Fruit fly (Drosophila melanogaster): ENCODE data around the gene CG14440.

CG14440 gene

DNA sequence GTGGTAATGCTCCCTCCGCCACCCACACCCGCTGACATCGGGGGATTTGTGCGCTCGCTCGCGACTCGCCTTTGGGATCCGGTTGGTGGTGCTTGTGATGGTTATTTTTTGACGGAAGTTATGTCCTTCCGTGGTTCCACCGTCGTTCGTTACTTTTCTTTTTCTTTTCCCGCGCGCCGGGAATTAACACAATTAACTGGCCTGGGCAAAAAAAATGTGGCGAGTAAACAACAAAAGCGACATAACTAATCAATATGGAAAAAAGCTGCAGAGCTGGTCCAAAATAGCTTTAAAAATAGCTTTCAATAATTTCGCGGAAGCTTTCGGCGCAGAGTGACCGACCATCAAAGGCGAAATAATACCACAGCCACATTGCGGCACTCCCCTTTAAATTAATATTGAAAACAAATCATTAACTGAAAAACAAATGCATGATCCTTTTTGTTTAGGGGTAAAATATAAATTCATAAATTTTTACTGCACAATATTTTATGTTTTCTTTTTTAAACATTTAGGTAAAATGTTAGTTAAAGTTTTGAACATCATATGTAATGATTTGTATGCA lies at the start of gene CG14440:
CG14440 (minus strand) TSS at position 320 of the 565 bp plus-strand sequence.
- TF ChIP-seq bab1 (GFP tag; optimal IDR thresholded peaks at IDR 0.05) (peak; percentile 35), CG11617 (GFP tag; optimal IDR thresholded peaks at IDR 0.05) (peak; percentile 28), CG1620 (GFP tag; optimal IDR thresholded peaks at IDR 0.05) (no peak), ovo (GFP tag; optimal IDR thresholded peaks at IDR 0.05) (no peak), pad (GFP tag; optimal IDR thresholded peaks at IDR 0.05) (peak; percentile 53), CG7045 (GFP tag; optimal IDR thresholded peaks at IDR 0.05) (no peak), CG12768 (GFP tag; optimal IDR thresholded peaks at IDR 0.05) (no peak), tj (GFP tag; optimal IDR thresholded peaks at IDR 0.05) (peak; percentile 57), CG33017 (tag; optimal IDR thresholded peaks at IDR 0.05) (no peak), cic (GFP tag; optimal IDR thresholded peaks at IDR 0.05) (peak; percentile 25), Mnt (GFP tag; optimal IDR thresholded peaks at IDR 0.05) (peak; percentile 47), cnc (optimal IDR thresholded peaks at IDR 0.05) (no peak), kay (GFP tag; ENCODE audit: borderline replicate concordance) (no peak), Crg-1 (GFP tag; optimal IDR thresholded peaks at IDR 0.05) (peak; percentile 28), Hr96 (GFP tag; optimal IDR thresholded peaks at IDR 0.05) (no peak), CG5204 (GFP tag; optimal IDR thresholded peaks at IDR 0.05) (no peak), CG7101 (tag; optimal IDR thresholded peaks at IDR 0.05) (peak; percentile 1)

DNA sequence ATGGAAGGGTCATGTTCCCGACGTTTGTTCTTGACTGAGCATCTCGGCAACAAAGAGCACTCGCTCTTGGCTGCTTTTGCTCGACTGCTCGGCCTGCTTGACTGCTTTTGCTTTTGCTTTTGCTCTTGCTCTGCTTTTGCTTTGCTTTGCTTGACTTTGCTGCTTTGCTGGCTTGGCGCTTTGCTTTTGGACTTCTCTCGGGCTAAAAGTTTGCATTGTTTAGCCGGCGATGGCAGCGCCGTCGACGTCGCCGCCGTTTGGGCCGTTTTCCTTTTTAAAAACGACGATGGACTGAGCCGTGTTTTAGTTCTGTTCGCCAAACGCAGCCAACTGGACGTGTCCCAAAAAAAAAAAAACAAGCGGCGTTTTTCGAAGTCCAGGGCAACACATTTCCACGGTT lies 48.9 kb upstream of the CG14440 start, which contains the start of gene CG14439:
CG14439 (plus strand) TSS at position 301 of the 400 bp plus-strand sequence.
- no peak for TF ChIP-seq kay (GFP tag; ENCODE audit: borderline replicate concordance)
- TF ChIP-seq CG5204 (GFP tag; optimal IDR thresholded peaks at IDR 0.05), result no peak

- TF ChIP-seq Clk (GFP tag; optimal IDR thresholded peaks at IDR 0.05) (no peak), toe (GFP tag; optimal IDR thresholded peaks at IDR 0.05) (no peak), bab1 (GFP tag; optimal IDR thresholded peaks at IDR 0.05) (no peak), tj (GFP tag; optimal IDR thresholded peaks at IDR 0.05) (no peak), CG14711 (tag; optimal IDR thresholded peaks at IDR 0.05) (no peak), ovo (GFP tag; optimal IDR thresholded peaks at IDR 0.05) (no peak), cic (GFP tag; optimal IDR thresholded peaks at IDR 0.05) (no peak), kay (GFP tag; ENCODE audit: borderline replicate concordance) (no peak), Hr96 (GFP tag; optimal IDR thresholded peaks at IDR 0.05) (no peak), pad (GFP tag; optimal IDR thresholded peaks at IDR 0.05) (no peak), CG33017 (tag; optimal IDR thresholded peaks at IDR 0.05) (no peak), CG7101 (tag; optimal IDR thresholded peaks at IDR 0.05) (no peak), CG1620 (GFP tag; optimal IDR thresholded peaks at IDR 0.05) (no peak), Mnt (GFP tag; optimal IDR thresholded peaks at IDR 0.05) (no peak), CG12768 (GFP tag; optimal IDR thresholded peaks at IDR 0.05) (no peak), CG7045 (GFP tag; optimal IDR thresholded peaks at IDR 0.05) (no peak), CG5204 (GFP tag; optimal IDR thresholded peaks at IDR 0.05) (no peak), CG11617 (GFP tag; optimal IDR thresholded peaks at IDR 0.05) (no peak)
Observed at dm6 chrX:6746221-6746620, 47.9 kb upstream of the CG14440 start.

dm6 chrX:6745547-6745946 lies 47.2 kb upstream of the CG14440 start:
- TF ChIP-seq ovo (GFP tag; optimal IDR thresholded peaks at IDR 0.05) (no peak), kay (GFP tag; ENCODE audit: borderline replicate concordance) (no peak), pad (GFP tag; optimal IDR thresholded peaks at IDR 0.05) (no peak), CG1620 (GFP tag; optimal IDR thresholded peaks at IDR 0.05) (no peak), Mnt (GFP tag; optimal IDR thresholded peaks at IDR 0.05) (no peak), Hr96 (GFP tag; optimal IDR thresholded peaks at IDR 0.05) (no peak), CG14711 (tag; optimal IDR thresholded peaks at IDR 0.05) (no peak), CG12768 (GFP tag; optimal IDR thresholded peaks at IDR 0.05) (no peak), cnc (optimal IDR thresholded peaks at IDR 0.05) (no peak), Clk (GFP tag; optimal IDR thresholded peaks at IDR 0.05) (no peak), bab1 (GFP tag; optimal IDR thresholded peaks at IDR 0.05) (no peak), toe (GFP tag; optimal IDR thresholded peaks at IDR 0.05) (no peak), CG7101 (tag; optimal IDR thresholded peaks at IDR 0.05) (no peak), cic (GFP tag; optimal IDR thresholded peaks at IDR 0.05) (no peak), CG7045 (GFP tag; optimal IDR thresholded peaks at IDR 0.05) (no peak)

DNA sequence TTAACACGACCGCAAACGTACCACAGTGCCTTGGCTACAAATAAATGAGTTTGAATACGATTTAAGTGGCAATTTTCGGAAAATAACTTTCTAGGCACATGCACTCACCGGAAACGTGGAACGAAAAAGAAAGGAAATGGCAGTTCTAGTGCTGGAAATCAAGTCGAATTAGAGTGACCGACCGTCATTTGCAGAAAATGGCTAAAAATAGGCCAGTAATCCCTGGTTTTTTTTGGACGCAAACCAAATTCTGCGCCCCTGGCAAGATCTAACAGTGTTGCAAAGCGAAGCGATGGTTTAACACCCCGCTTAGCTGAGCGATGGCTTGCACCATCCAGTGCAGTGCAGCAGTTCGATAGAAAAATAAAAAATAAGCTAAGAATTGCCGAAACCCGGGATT lies 45.7 kb upstream of the CG14440 start, which contains the start of gene RpL17:
RpL17 (minus strand) TSS at position 151 of the 400 bp plus-strand sequence.
- peak; percentile 52 for TF ChIP-seq CG5204 (GFP tag; optimal IDR thresholded peaks at IDR 0.05)
- TF ChIP-seq CG11617 (GFP tag; optimal IDR thresholded peaks at IDR 0.05), result peak; percentile 91
- TF ChIP-seq CG33017 (tag; optimal IDR thresholded peaks at IDR 0.05), result peak; percentile 72
- peak; percentile 78 for TF ChIP-seq tj (GFP tag; optimal IDR thresholded peaks at IDR 0.05)
- peak; percentile 37 for TF ChIP-seq CG7045 (GFP tag; optimal IDR thresholded peaks at IDR 0.05)
- peak; percentile 10 for TF ChIP-seq CG12768 (GFP tag; optimal IDR thresholded peaks at IDR 0.05)
- no peak for TF ChIP-seq cnc (optimal IDR thresholded peaks at IDR 0.05)
- TF ChIP-seq Crg-1 (GFP tag; optimal IDR thresholded peaks at IDR 0.05), result peak; percentile 97
- TF ChIP-seq Hr96 (GFP tag; optimal IDR thresholded peaks at IDR 0.05), result peak; percentile 92
- peak; percentile 92 for TF ChIP-seq CG1620 (GFP tag; optimal IDR thresholded peaks at IDR 0.05)
- peak; percentile 94 for TF ChIP-seq bab1 (GFP tag; optimal IDR thresholded peaks at IDR 0.05)
- peak; percentile 73 for TF ChIP-seq CG14711 (tag; optimal IDR thresholded peaks at IDR 0.05)
- TF ChIP-seq CG7101 (tag; optimal IDR thresholded peaks at IDR 0.05), result peak; percentile 95
- peak; percentile 59 for TF ChIP-seq cic (GFP tag; optimal IDR thresholded peaks at IDR 0.05)
- peak; percentile 96 for TF ChIP-seq ovo (GFP tag; optimal IDR thresholded peaks at IDR 0.05)
- TF ChIP-seq kay (GFP tag; ENCODE audit: borderline replicate concordance), result no peak
- peak; percentile 97 for TF ChIP-seq Mnt (GFP tag; optimal IDR thresholded peaks at IDR 0.05)
- peak; percentile 46 for TF ChIP-seq toe (GFP tag; optimal IDR thresholded peaks at IDR 0.05)
- TF ChIP-seq pad (GFP tag; optimal IDR thresholded peaks at IDR 0.05), result peak; percentile 78
- peak; percentile 45 for TF ChIP-seq Clk (GFP tag; optimal IDR thresholded peaks at IDR 0.05)

- no peak for TF ChIP-seq CG12768 (GFP tag; optimal IDR thresholded peaks at IDR 0.05)
- TF ChIP-seq Mnt (GFP tag; optimal IDR thresholded peaks at IDR 0.05), result peak; percentile 65
- TF ChIP-seq pad (GFP tag; optimal IDR thresholded peaks at IDR 0.05), result no peak
Observed at dm6 chrX:6743192-6743591, 44.8 kb upstream of the CG14440 start.
